Worm (Caenorhabditis elegans): ENCODE results near the gene T05D4.5.

The T05D4.5 gene

ce11 chrIII:13549960-13550359 lies 30.7 kb upstream of the T05D4.5 start:
- no peak for TF ChIP-seq klf-2 (GFP tag; conservative IDR thresholded peaks at IDR 0.05)
- no peak for TF ChIP-seq flt-1 (GFP tag; IDR thresholded peaks at IDR 0.05)
- no peak for TF ChIP-seq med-1 (GFP tag; optimal IDR thresholded peaks at IDR 0.05; ENCODE audit: insufficient read depth)
- TF ChIP-seq ztf-23 (GFP tag; IDR thresholded peaks at IDR 0.05), result no peak
- no peak for TF ChIP-seq ref-1 (GFP tag; conservative IDR thresholded peaks at IDR 0.05)
- no peak for TF ChIP-seq tab-1 (GFP tag; IDR thresholded peaks at IDR 0.05)
- TF ChIP-seq T22C8.4 (GFP tag; IDR thresholded peaks at IDR 0.05), result no peak

DNA sequence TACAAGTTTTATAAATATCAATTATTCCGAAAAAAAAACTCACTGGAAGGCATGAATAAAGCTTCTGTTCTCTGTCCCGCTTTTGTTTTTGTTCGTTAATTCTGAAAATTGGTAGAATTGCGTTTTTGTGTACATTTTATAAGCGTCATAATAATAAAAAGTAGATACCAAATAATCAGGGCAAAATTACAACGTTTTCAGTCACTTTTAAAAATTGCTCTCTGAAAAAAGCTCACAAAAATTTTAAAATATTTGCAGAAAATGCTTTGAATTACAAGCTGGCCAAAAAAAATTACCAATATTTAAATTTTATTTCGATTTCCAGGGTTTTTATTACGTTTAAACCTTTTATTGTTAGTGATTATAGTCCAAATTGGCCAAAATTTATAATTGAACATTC lies 25.4 kb upstream of the T05D4.5 start, which contains the start of gene scav-2:
scav-2 (minus strand) TSS at position 101 of the 400 bp plus-strand sequence.
- TF ChIP-seq ztf-23 (GFP tag; IDR thresholded peaks at IDR 0.05), result no peak
- TF ChIP-seq flt-1 (GFP tag; IDR thresholded peaks at IDR 0.05), result no peak
- TF ChIP-seq ztf-29 (GFP tag; IDR thresholded peaks at IDR 0.05), result no peak
- TF ChIP-seq klf-2 (GFP tag; conservative IDR thresholded peaks at IDR 0.05), result no peak
- no peak for TF ChIP-seq cog-1 (tag; optimal IDR thresholded peaks at IDR 0.05)
- no peak for TF ChIP-seq ref-1 (GFP tag; conservative IDR thresholded peaks at IDR 0.05)
- TF ChIP-seq tab-1 (GFP tag; IDR thresholded peaks at IDR 0.05), result no peak

DNA sequence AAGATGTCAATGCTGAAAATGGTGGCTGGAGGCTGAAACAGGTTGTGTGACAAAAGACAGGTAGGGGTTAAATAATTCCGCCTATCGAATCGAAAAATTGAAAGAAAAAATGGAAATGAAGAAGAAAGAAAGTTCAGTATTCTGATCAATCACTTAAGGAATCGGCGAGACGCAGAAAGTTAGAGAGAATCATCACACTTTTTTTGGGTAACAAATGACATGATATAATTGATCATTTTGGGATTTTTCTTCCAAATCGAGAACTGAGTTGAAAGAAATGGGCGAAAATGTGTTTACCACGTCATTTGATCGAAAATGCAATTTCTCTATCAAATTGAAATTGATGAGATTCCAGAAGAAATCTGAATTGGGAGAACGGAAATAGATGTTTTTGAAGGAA lies 24.6 kb upstream of the T05D4.5 start:
- TF ChIP-seq flt-1 (GFP tag; IDR thresholded peaks at IDR 0.05) (no peak), T22C8.4 (GFP tag; IDR thresholded peaks at IDR 0.05) (no peak), ztf-29 (GFP tag; IDR thresholded peaks at IDR 0.05) (no peak), tab-1 (GFP tag; IDR thresholded peaks at IDR 0.05) (no peak), ref-1 (GFP tag; conservative IDR thresholded peaks at IDR 0.05) (no peak), med-1 (GFP tag; optimal IDR thresholded peaks at IDR 0.05; ENCODE audit: insufficient read depth) (no peak), ztf-23 (GFP tag; IDR thresholded peaks at IDR 0.05) (no peak)

- TF ChIP-seq T22C8.4 (GFP tag; IDR thresholded peaks at IDR 0.05) (no peak), klf-2 (GFP tag; conservative IDR thresholded peaks at IDR 0.05) (no peak), ztf-23 (GFP tag; IDR thresholded peaks at IDR 0.05) (no peak), ref-1 (GFP tag; conservative IDR thresholded peaks at IDR 0.05) (no peak), flt-1 (GFP tag; IDR thresholded peaks at IDR 0.05) (no peak), tab-1 (GFP tag; IDR thresholded peaks at IDR 0.05) (no peak), med-1 (GFP tag; optimal IDR thresholded peaks at IDR 0.05; ENCODE audit: insufficient read depth) (no peak), ztf-29 (GFP tag; IDR thresholded peaks at IDR 0.05) (no peak), cog-1 (tag; optimal IDR thresholded peaks at IDR 0.05) (no peak)
Observed at ce11 chrIII:13560715-13561114, 19.9 kb upstream of the T05D4.5 start.

- no peak for TF ChIP-seq cog-1 (tag; optimal IDR thresholded peaks at IDR 0.05)
- no peak for TF ChIP-seq tab-1 (GFP tag; IDR thresholded peaks at IDR 0.05)
- no peak for TF ChIP-seq ztf-29 (GFP tag; IDR thresholded peaks at IDR 0.05)
- TF ChIP-seq flt-1 (GFP tag; IDR thresholded peaks at IDR 0.05), result no peak
Observed at ce11 chrIII:13561233-13561632, 19.4 kb upstream of the T05D4.5 start.

ce11 chrIII:13563000-13563522 lies 17.6 kb upstream of the T05D4.5 start, which contains the start of gene T05D4.2:
Gene T05D4.2, minus strand, starts transcription at chrIII:13563082.
- no peak for TF ChIP-seq ztf-29 (GFP tag; IDR thresholded peaks at IDR 0.05)
- TF ChIP-seq tab-1 (GFP tag; IDR thresholded peaks at IDR 0.05), result no peak
- no peak for TF ChIP-seq ztf-23 (GFP tag; IDR thresholded peaks at IDR 0.05)
- TF ChIP-seq T22C8.4 (GFP tag; IDR thresholded peaks at IDR 0.05), result no peak
- TF ChIP-seq ref-1 (GFP tag; conservative IDR thresholded peaks at IDR 0.05), result no peak
- TF ChIP-seq med-1 (GFP tag; optimal IDR thresholded peaks at IDR 0.05; ENCODE audit: insufficient read depth), result no peak
- no peak for TF ChIP-seq flt-1 (GFP tag; IDR thresholded peaks at IDR 0.05)
- no peak for TF ChIP-seq cog-1 (tag; optimal IDR thresholded peaks at IDR 0.05)
- TF ChIP-seq klf-2 (GFP tag; conservative IDR thresholded peaks at IDR 0.05), result no peak

DNA sequence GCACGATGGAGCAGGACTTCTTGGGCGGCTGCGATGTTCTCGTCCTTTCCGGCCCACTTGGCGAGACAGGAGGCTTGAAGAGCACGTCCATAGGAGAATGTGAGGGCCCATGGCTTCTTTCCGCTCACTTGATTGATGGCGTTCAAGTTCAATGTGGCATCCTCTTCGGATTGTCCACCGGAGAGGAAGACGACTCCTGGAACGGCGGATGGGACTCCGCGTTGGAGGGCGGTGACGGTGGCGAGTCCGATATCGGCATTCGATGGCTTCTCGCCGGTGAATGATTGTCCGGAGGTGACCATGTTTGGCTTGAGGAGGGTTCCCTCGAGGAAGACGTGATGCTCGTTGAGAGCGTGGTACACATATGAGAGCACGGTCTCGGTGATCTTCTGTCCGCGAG lies 17.1 kb upstream of the T05D4.5 start:
- TF ChIP-seq ref-1 (GFP tag; conservative IDR thresholded peaks at IDR 0.05) (no peak), klf-2 (GFP tag; conservative IDR thresholded peaks at IDR 0.05) (no peak), tab-1 (GFP tag; IDR thresholded peaks at IDR 0.05) (no peak), flt-1 (GFP tag; IDR thresholded peaks at IDR 0.05) (no peak), T22C8.4 (GFP tag; IDR thresholded peaks at IDR 0.05) (no peak), med-1 (GFP tag; optimal IDR thresholded peaks at IDR 0.05; ENCODE audit: insufficient read depth) (no peak), ztf-29 (GFP tag; IDR thresholded peaks at IDR 0.05) (no peak), cog-1 (tag; optimal IDR thresholded peaks at IDR 0.05) (no peak), ztf-23 (GFP tag; IDR thresholded peaks at IDR 0.05) (no peak)

ce11 chrIII:13564929-13565328 lies 15.7 kb upstream of the T05D4.5 start, which contains the start of gene aldo-1:
Gene aldo-1, minus strand, starts transcription at chrIII:13564937.
- TF ChIP-seq ref-1 (GFP tag; conservative IDR thresholded peaks at IDR 0.05) (no peak), ztf-29 (GFP tag; IDR thresholded peaks at IDR 0.05) (no peak), cog-1 (tag; optimal IDR thresholded peaks at IDR 0.05) (no peak), klf-2 (GFP tag; conservative IDR thresholded peaks at IDR 0.05) (no peak), flt-1 (GFP tag; IDR thresholded peaks at IDR 0.05) (0 out of 2 replicates have a peak, but pooled peaks have one; percentile 35), ztf-23 (GFP tag; IDR thresholded peaks at IDR 0.05) (no peak), T22C8.4 (GFP tag; IDR thresholded peaks at IDR 0.05) (peak; percentile 44; the same call in 1 of the 2 replicates), med-1 (GFP tag; optimal IDR thresholded peaks at IDR 0.05; ENCODE audit: insufficient read depth) (no peak), tab-1 (GFP tag; IDR thresholded peaks at IDR 0.05) (no peak)

- no peak for TF ChIP-seq flt-1 (GFP tag; IDR thresholded peaks at IDR 0.05)
- no peak for TF ChIP-seq tab-1 (GFP tag; IDR thresholded peaks at IDR 0.05)
- TF ChIP-seq klf-2 (GFP tag; conservative IDR thresholded peaks at IDR 0.05), result no peak
- TF ChIP-seq ztf-29 (GFP tag; IDR thresholded peaks at IDR 0.05), result no peak
- no peak for TF ChIP-seq cog-1 (tag; optimal IDR thresholded peaks at IDR 0.05)
- no peak for TF ChIP-seq ref-1 (GFP tag; conservative IDR thresholded peaks at IDR 0.05)
- TF ChIP-seq ztf-23 (GFP tag; IDR thresholded peaks at IDR 0.05), result no peak
- no peak for TF ChIP-seq med-1 (GFP tag; optimal IDR thresholded peaks at IDR 0.05; ENCODE audit: insufficient read depth)
- no peak for TF ChIP-seq T22C8.4 (GFP tag; IDR thresholded peaks at IDR 0.05)
Observed at ce11 chrIII:13565972-13566371, 14.7 kb upstream of the T05D4.5 start.

- TF ChIP-seq T22C8.4 (GFP tag; IDR thresholded peaks at IDR 0.05), result no peak
- no peak for TF ChIP-seq tab-1 (GFP tag; IDR thresholded peaks at IDR 0.05)
- TF ChIP-seq klf-2 (GFP tag; conservative IDR thresholded peaks at IDR 0.05), result no peak
- TF ChIP-seq flt-1 (GFP tag; IDR thresholded peaks at IDR 0.05), result no peak
- TF ChIP-seq ref-1 (GFP tag; conservative IDR thresholded peaks at IDR 0.05), result no peak
- no peak for TF ChIP-seq ztf-23 (GFP tag; IDR thresholded peaks at IDR 0.05)
- no peak for TF ChIP-seq med-1 (GFP tag; optimal IDR thresholded peaks at IDR 0.05; ENCODE audit: insufficient read depth)
- TF ChIP-seq ztf-29 (GFP tag; IDR thresholded peaks at IDR 0.05), result no peak
- no peak for TF ChIP-seq cog-1 (tag; optimal IDR thresholded peaks at IDR 0.05)
Observed at ce11 chrIII:13570347-13570746, 10.3 kb upstream of the T05D4.5 start, which contains the start of gene exc-12. Gene exc-12, minus strand, starts transcription at chrIII:13570447.
